Worm (Caenorhabditis elegans) whole organism, late embryonic: ENCODE measurements around the gene cyp-34A8.

Source experiments
- C38D4.7 ChIP-seq: fragments of 200-800 bp; sonication (Bioruptor generic); optimal IDR thresholded peaks from 2 replicates; lab custom pipeline; 2018; ENCODE audit warnings: mild to moderate bottlenecking, missing genetic modification characterization, moderate library complexity, missing compliant biosample characterization
- K09A11.1 ChIP-seq: sonication (generic microtip); optimal IDR thresholded peaks from 2 replicates; lab custom pipeline; 2017; ENCODE audit warnings: antibody characterized with exemption, mild to moderate bottlenecking, missing genetic modification characterization, missing compliant biosample characterization; ENCODE audit not compliant: insufficient read depth
- T23F11.4 ChIP-seq: fragments of 200-800 bp; sonication (Bioruptor generic); optimal IDR thresholded peaks from 2 replicates; lab custom pipeline; 2018; ENCODE audit warnings: mild to moderate bottlenecking, missing genetic modification characterization, missing compliant biosample characterization
- Y22D7AL.16 ChIP-seq: sonication (generic microtip); optimal IDR thresholded peaks from 2 replicates; lab custom pipeline; 2016; ENCODE audit warnings: missing genetic modification characterization, missing compliant biosample characterization
- ahr-1 ChIP-seq: sonication (generic microtip); optimal IDR thresholded peaks from 2 replicates; lab custom pipeline; 2016; ENCODE audit warnings: missing genetic modification characterization, missing compliant biosample characterization
- ceh-18 ChIP-seq: sonication (generic microtip); optimal IDR thresholded peaks from 2 replicates; lab custom pipeline; 2016; ENCODE audit warnings: missing genetic modification characterization, missing compliant biosample characterization
- ceh-2 ChIP-seq: sonication (generic microtip); optimal IDR thresholded peaks from 2 replicates; lab custom pipeline; 2016; ENCODE audit warnings: missing genotype, missing genetic modification characterization, missing compliant biosample characterization
- ceh-22 ChIP-seq: sonication (generic microtip); optimal IDR thresholded peaks from 2 replicates; lab custom pipeline; 2017; ENCODE audit warnings: missing biosample characterization, missing genetic modification characterization
- ceh-24 ChIP-seq: sonication (generic microtip); optimal IDR thresholded peaks from 2 replicates; lab custom pipeline; 2016; ENCODE audit warnings: mild to moderate bottlenecking, missing genetic modification characterization, missing compliant biosample characterization
- ceh-30 ChIP-seq: fragments of 150-350 bp; optimal IDR thresholded peaks from 2 replicates; lab custom pipeline; 2014; ENCODE audit warnings: missing biosample characterization, missing genetic modification characterization
- ceh-31 ChIP-seq: sonication (generic microtip); optimal IDR thresholded peaks from 2 replicates; lab custom pipeline; 2016; ENCODE audit warnings: missing genetic modification characterization, missing compliant biosample characterization
- ceh-45 ChIP-seq: fragments of 200-800 bp; sonication (Bioruptor generic); IDR thresholded peaks from 2 replicates; pipeline ENCODE4 v1.3.6; 2022; ENCODE audit warnings: missing genetic modification reagents, missing genetic modification characterization, missing compliant biosample characterization
- dmd-4 ChIP-seq: sonication (generic microtip); optimal IDR thresholded peaks from 2 replicates; lab custom pipeline; 2016; ENCODE audit warnings: borderline replicate concordance, missing genetic modification characterization, missing compliant biosample characterization
- dve-1 ChIP-seq: sonication (generic microtip); optimal IDR thresholded peaks from 2 replicates; lab custom pipeline; 2017; ENCODE audit warnings: antibody characterized with exemption, mild to moderate bottlenecking, missing genetic modification characterization, missing compliant biosample characterization
- elt-2 ChIP-seq: sonication (generic microtip); optimal IDR thresholded peaks from 2 replicates; lab custom pipeline; 2016; ENCODE audit warnings: missing genetic modification reagents, missing genetic modification characterization, missing compliant biosample characterization
- ets-4 ChIP-seq: sonication (generic microtip); optimal IDR thresholded peaks from 2 replicates; lab custom pipeline; 2016; ENCODE audit warnings: missing genetic modification characterization, missing compliant biosample characterization
- eyg-1 ChIP-seq: sonication (generic microtip); optimal IDR thresholded peaks from 2 replicates; lab custom pipeline; 2016; ENCODE audit warnings: missing genotype, missing genetic modification characterization, missing compliant biosample characterization
- fax-1 ChIP-seq: sonication (generic microtip); optimal IDR thresholded peaks from 2 replicates; lab custom pipeline; 2016; ENCODE audit warnings: missing genotype, missing genetic modification characterization, missing compliant biosample characterization
- fkh-10 ChIP-seq: fragments of 150-350 bp; optimal IDR thresholded peaks from 2 replicates; lab custom pipeline; 2014; ENCODE audit warnings: missing biosample characterization, missing genetic modification reagents, missing genetic modification characterization
- fkh-6 ChIP-seq: sonication (generic microtip); optimal IDR thresholded peaks from 2 replicates; lab custom pipeline; 2016; ENCODE audit warnings: missing genetic modification characterization, missing compliant biosample characterization
- gmeb-2 ChIP-seq: sonication (generic microtip); optimal IDR thresholded peaks from 2 replicates; lab custom pipeline; 2016; ENCODE audit warnings: missing genetic modification characterization, inconsistent platforms, missing compliant biosample characterization
- hlh-13 ChIP-seq: fragments of 200-800 bp; sonication (Bioruptor generic); optimal IDR thresholded peaks from 2 replicates; lab custom pipeline; 2018; ENCODE audit warnings: mild to moderate bottlenecking, missing genetic modification characterization, missing compliant biosample characterization
- hlh-15 ChIP-seq: sonication (generic microtip); optimal IDR thresholded peaks from 2 replicates; lab custom pipeline; 2016; ENCODE audit warnings: missing genetic modification characterization, missing compliant biosample characterization
- hlh-30 ChIP-seq: sonication (generic microtip); optimal IDR thresholded peaks from 2 replicates; lab custom pipeline; 2017; ENCODE audit warnings: antibody characterized with exemption, missing genetic modification characterization, missing compliant biosample characterization; ENCODE audit not compliant: insufficient read depth
- mec-3 ChIP-seq: sonication (generic microtip); optimal IDR thresholded peaks from 2 replicates; lab custom pipeline; 2016; ENCODE audit warnings: borderline replicate concordance, missing genetic modification characterization, missing compliant biosample characterization
- nfya-1 ChIP-seq: sonication (generic microtip); optimal IDR thresholded peaks from 2 replicates; lab custom pipeline; 2017; ENCODE audit warnings: missing genetic modification characterization, mild to moderate bottlenecking, missing compliant biosample characterization, antibody characterized with exemption, moderate library complexity
- nhr-232 ChIP-seq: sonication (generic microtip); optimal IDR thresholded peaks from 2 replicates; lab custom pipeline; 2016; ENCODE audit warnings: missing genetic modification characterization, missing compliant biosample characterization
- odd-2 ChIP-seq: sonication (generic microtip); optimal IDR thresholded peaks from 2 replicates; lab custom pipeline; 2017; ENCODE audit warnings: antibody characterized with exemption, mild to moderate bottlenecking, missing genetic modification characterization, missing compliant biosample characterization
- pag-3 ChIP-seq: sonication (generic microtip); optimal IDR thresholded peaks from 2 replicates; lab custom pipeline; 2016; ENCODE audit warnings: missing compliant biosample characterization, missing genetic modification characterization, borderline replicate concordance
- pat-9 ChIP-seq: fragments of 200-800 bp; sonication (Bioruptor generic); optimal IDR thresholded peaks from 2 replicates; lab custom pipeline; 2018; ENCODE audit warnings: mild to moderate bottlenecking, missing genetic modification characterization, moderate library complexity, missing compliant biosample characterization
- pqm-1 ChIP-seq: sonication (generic microtip); optimal IDR thresholded peaks from 2 replicates; lab custom pipeline; 2016; ENCODE audit warnings: missing genetic modification characterization, missing compliant biosample characterization
- sox-2 ChIP-seq: fragments of 200-800 bp; sonication (Bioruptor generic); IDR thresholded peaks from 2 replicates; pipeline ENCODE4 v1.3.6; 2022; ENCODE audit warnings: missing genetic modification reagents, missing genetic modification characterization, missing compliant biosample characterization
- syd-9 ChIP-seq: sonication (generic microtip); optimal IDR thresholded peaks from 2 replicates; lab custom pipeline; 2016; ENCODE audit warnings: mild to moderate bottlenecking, missing genetic modification characterization, moderate library complexity, missing compliant biosample characterization
- tbx-2 ChIP-seq: sonication (generic microtip); optimal IDR thresholded peaks from 2 replicates; lab custom pipeline; 2016; ENCODE audit warnings: missing genetic modification characterization, missing compliant biosample characterization
- tbx-7 ChIP-seq: sonication (generic microtip); optimal IDR thresholded peaks from 2 replicates; lab custom pipeline; 2016; ENCODE audit warnings: missing genotype, missing genetic modification characterization, missing compliant biosample characterization
- ttx-3 ChIP-seq: sonication (generic microtip); optimal IDR thresholded peaks from 2 replicates; lab custom pipeline; 2016; ENCODE audit warnings: missing genetic modification reagents, missing genetic modification characterization, missing compliant biosample characterization
- unc-3 ChIP-seq, 2 experiments: fragments of 200-800 bp in 1 of 2; sonication (Bioruptor generic) in 1 of 2; sonication (generic microtip) in 1 of 2; conservative IDR thresholded peaks in 1 of 2; optimal IDR thresholded peaks in 1 of 2; 2 replicates each; pipeline versions ENCODE4 v1.3.6 to Lab custom; 2016 to 2022; ENCODE audit warnings: missing compliant biosample characterization in 2 of 2, missing genetic modification characterization in 2 of 2, missing genetic modification reagents in 1 of 2
- unc-42 ChIP-seq: sonication (generic microtip); optimal IDR thresholded peaks from 2 replicates; lab custom pipeline; 2016; ENCODE audit warnings: missing genotype, missing genetic modification characterization, missing compliant biosample characterization
- zip-5 ChIP-seq: sonication (generic microtip); optimal IDR thresholded peaks from 2 replicates; lab custom pipeline; 2016; ENCODE audit warnings: missing genetic modification characterization, missing compliant biosample characterization

cyp-34A8 gene

ce11 chrV:3922547-3922946, 45.1 kb downstream of the cyp-34A8 start:
- no peak for TF ChIP-seq ceh-24 (tag; lab: Kevin White, UChicago)
- TF ChIP-seq eyg-1: no peak
- TF ChIP-seq K09A11.1 (tag; lab: Kevin White, UChicago): no peak
- no peak for TF ChIP-seq hlh-30 (tag; lab: Kevin White, UChicago)
- no peak for TF ChIP-seq ceh-18 (tag; lab: Kevin White, UChicago)
- no peak for TF ChIP-seq pqm-1 (tag; lab: Kevin White, UChicago)
- no peak for TF ChIP-seq pat-9
- no peak for TF ChIP-seq gmeb-2 (tag; lab: Kevin White, UChicago)
- no peak for TF ChIP-seq C38D4.7 (GFP tag; lab: Kevin White, UChicago)
- TF ChIP-seq mec-3 (tag; lab: Kevin White, UChicago): no peak
- TF ChIP-seq nfya-1 (tag; lab: Kevin White, UChicago): no peak

- TF ChIP-seq C38D4.7 (GFP tag; lab: Kevin White, UChicago) (no peak), zip-5 (tag; lab: Kevin White, UChicago) (no peak), pag-3 (tag; lab: Kevin White, UChicago) (no peak), ceh-45 (GFP tag; lab: Robert Waterston, UW) (no peak), hlh-15 (no peak), dmd-4 (tag; lab: Kevin White, UChicago) (no peak), ceh-22 (tag; lab: Kevin White, UChicago) (no peak), syd-9 (tag; lab: Kevin White, UChicago) (no peak), odd-2 (tag; lab: Kevin White, UChicago) (no peak), nhr-232 (tag; lab: Kevin White, UChicago) (no peak)
Measured at ce11 chrV:3921635-3922034, 46.0 kb downstream of the cyp-34A8 start, which contains the start of gene srx-65. srx-65 (plus strand) TSS chrV:3921935.

ce11 chrV:3919289-3919688, 48.3 kb downstream of the cyp-34A8 start, which contains the start of gene srx-66:
srx-66 (plus strand) TSS chrV:3919589.
- TF ChIP-seq unc-42: no peak
- no peak for TF ChIP-seq ttx-3
- no peak for TF ChIP-seq pqm-1 (tag; lab: Kevin White, UChicago)
- no peak for TF ChIP-seq nhr-232 (tag; lab: Kevin White, UChicago)
- no peak for TF ChIP-seq ets-4 (tag; lab: Kevin White, UChicago)
- no peak for TF ChIP-seq ceh-31 (tag; lab: Kevin White, UChicago)
- TF ChIP-seq ceh-2 (tag; lab: Kevin White, UChicago): no peak
- TF ChIP-seq fkh-6 (tag; lab: Kevin White, UChicago): no peak
- no peak for TF ChIP-seq ceh-24 (tag; lab: Kevin White, UChicago)
- TF ChIP-seq ceh-22 (tag; lab: Kevin White, UChicago): no peak
- no peak for TF ChIP-seq sox-2 (GFP tag; lab: Robert Waterston, UW)
- TF ChIP-seq fax-1 (tag; lab: Kevin White, UChicago): no peak
- TF ChIP-seq T23F11.4 (GFP tag; lab: Kevin White, UChicago): no peak
- TF ChIP-seq Y22D7AL.16 (tag; lab: Kevin White, UChicago): no peak
- no peak for TF ChIP-seq ahr-1 (tag; lab: Kevin White, UChicago)
- no peak for TF ChIP-seq elt-2
- TF ChIP-seq syd-9 (tag; lab: Kevin White, UChicago): no peak

ce11 chrV:3916480-3916879, 51.1 kb downstream of the cyp-34A8 start, which contains the start of gene srx-67:
srx-67 (plus strand) TSS chrV:3916780.
- TF ChIP-seq unc-42 (no peak), tbx-2 (tag; lab: Kevin White, UChicago) (no peak), ceh-24 (tag; lab: Kevin White, UChicago) (no peak), hlh-13 (GFP tag; lab: Kevin White, UChicago) (no peak), dve-1 (no peak), unc-3 (GFP tag; conservative IDR thresholded peaks at IDR 0.05; lab: Robert Waterston, UW) (no peak), unc-3 (tag; optimal IDR thresholded peaks at IDR 0.05; lab: Kevin White, UChicago) (no peak), ceh-30 (tag; lab: Kevin White, UChicago) (no peak), ceh-45 (GFP tag; lab: Robert Waterston, UW) (no peak), tbx-7 (tag; lab: Kevin White, UChicago) (no peak), dmd-4 (tag; lab: Kevin White, UChicago) (no peak), ttx-3 (no peak), fkh-10 (no peak)
